Worm (Caenorhabditis elegans) whole organism, L2 larva: Measurements from ENCODE around the gene unc-33.
A peak's percentile ranks its signal among the peaks of the same experiment; 100 is the strongest.

Source experiments
- C34F6.9 ChIP-seq: fragments of 150-350 bp; optimal IDR thresholded peaks from 2 replicates; lab custom pipeline; 2014; ENCODE audit warnings: missing biosample characterization, missing genetic modification characterization
- F13H6.1 ChIP-seq: sonication (generic microtip); optimal IDR thresholded peaks from 2 replicates; lab custom pipeline; 2016; ENCODE audit warnings: missing genetic modification characterization, missing compliant biosample characterization
- R02D3.7 ChIP-seq: fragments of 150-350 bp; optimal IDR thresholded peaks from 2 replicates; lab custom pipeline; 2014; ENCODE audit warnings: missing biosample characterization, missing genetic modification characterization
- ama-1 ChIP-seq: fragments of 150-350 bp; optimal IDR thresholded peaks from 2 replicates; lab custom pipeline; 2018; ENCODE audit warnings: inconsistent platforms
- blmp-1 ChIP-seq: sonication (generic microtip); optimal IDR thresholded peaks from 2 replicates; lab custom pipeline; 2017; ENCODE audit warnings: missing genetic modification characterization, mild to moderate bottlenecking, missing compliant biosample characterization, antibody characterized with exemption, moderate library complexity; ENCODE audit not compliant: insufficient read depth
- ceh-16 ChIP-seq: fragments of 150-350 bp; optimal IDR thresholded peaks from 2 replicates; lab custom pipeline; 2014; ENCODE audit warnings: missing biosample characterization, missing genetic modification characterization
- ceh-82 ChIP-seq: fragments of 150-350 bp; optimal IDR thresholded peaks from 2 replicates; lab custom pipeline; 2014; ENCODE audit warnings: missing biosample characterization, missing genetic modification characterization
- crh-2 ChIP-seq: sonication (generic microtip); optimal IDR thresholded peaks from 2 replicates; lab custom pipeline; 2017; ENCODE audit warnings: missing biosample characterization, missing genetic modification characterization
- dmd-4 ChIP-seq: sonication (generic microtip); optimal IDR thresholded peaks from 2 replicates; lab custom pipeline; 2017; ENCODE audit warnings: missing biosample characterization, missing genetic modification characterization
- egl-27 ChIP-seq: sonication (generic microtip); optimal IDR thresholded peaks from 3 replicates; lab custom pipeline; 2017; ENCODE audit warnings: missing biosample characterization, missing genetic modification reagents, missing genetic modification characterization
- fos-1 ChIP-seq: fragments of 150-350 bp; optimal IDR thresholded peaks from 2 replicates; lab custom pipeline; 2014; ENCODE audit warnings: missing biosample characterization, missing genetic modification characterization
- lin-11 ChIP-seq: fragments of 150-350 bp; sonication (generic microtip); optimal IDR thresholded peaks from 2 replicates; lab custom pipeline; 2014; ENCODE audit warnings: missing biosample characterization, missing genetic modification characterization, inconsistent platforms, mixed read lengths
- lin-13 ChIP-seq: fragments of 150-350 bp; optimal IDR thresholded peaks from 2 replicates; lab custom pipeline; 2014; ENCODE audit warnings: missing biosample characterization, missing genetic modification reagents, missing genetic modification characterization
- lin-39 ChIP-seq: fragments of 150-350 bp; optimal IDR thresholded peaks from 2 replicates; lab custom pipeline; 2014; ENCODE audit warnings: missing biosample characterization, missing genetic modification reagents, missing genetic modification characterization
- lsy-2 ChIP-seq, 2 experiments: fragments of 150-350 bp in 1 of 2; sonication (generic microtip) in 1 of 2; optimal IDR thresholded peaks; 2 replicates each; lab custom pipeline; 2014 to 2017; ENCODE audit warnings: missing biosample characterization in 2 of 2, missing genetic modification characterization in 2 of 2
- mab-5 ChIP-seq: fragments of 150-350 bp; optimal IDR thresholded peaks from 2 replicates; lab custom pipeline; 2014; ENCODE audit warnings: missing biosample characterization, missing genetic modification characterization
- mdl-1 ChIP-seq, 2 experiments: fragments of 150-350 bp in 1 of 2; sonication (generic microtip) in 1 of 2; optimal IDR thresholded peaks; 2 replicates each; lab custom pipeline; 2017; ENCODE audit warnings: missing biosample characterization in 2 of 2, missing genetic modification characterization in 2 of 2
- nhr-10 ChIP-seq: sonication (generic microtip); optimal IDR thresholded peaks from 2 replicates; lab custom pipeline; 2017; ENCODE audit warnings: missing biosample characterization, missing genetic modification characterization
- nhr-11 ChIP-seq: fragments of 150-350 bp; optimal IDR thresholded peaks from 2 replicates; lab custom pipeline; 2014; ENCODE audit warnings: missing biosample characterization, missing genetic modification characterization
- nhr-129 ChIP-seq: fragments of 150-350 bp; optimal IDR thresholded peaks from 2 replicates; lab custom pipeline; 2014; ENCODE audit warnings: missing biosample characterization, missing genetic modification characterization
- nhr-21 ChIP-seq: fragments of 150-350 bp; optimal IDR thresholded peaks from 2 replicates; lab custom pipeline; 2014; ENCODE audit warnings: missing biosample characterization, missing genetic modification characterization
- nhr-23 ChIP-seq: fragments of 150-350 bp; optimal IDR thresholded peaks from 2 replicates; lab custom pipeline; 2014; ENCODE audit warnings: missing biosample characterization, missing genetic modification reagents, missing genetic modification characterization
- nhr-237 ChIP-seq: fragments of 150-350 bp; optimal IDR thresholded peaks from 2 replicates; lab custom pipeline; 2014; ENCODE audit warnings: missing biosample characterization, missing genetic modification characterization
- nhr-25 ChIP-seq: fragments of 150-350 bp; sonication (generic microtip); optimal IDR thresholded peaks from 3 replicates; lab custom pipeline; 2014; ENCODE audit warnings: missing biosample characterization, missing genetic modification characterization
- nhr-6 ChIP-seq: fragments of 150-350 bp; optimal IDR thresholded peaks from 2 replicates; lab custom pipeline; 2014; ENCODE audit warnings: missing biosample characterization, missing genetic modification characterization
- nhr-77 ChIP-seq: fragments of 150-350 bp; optimal IDR thresholded peaks from 2 replicates; lab custom pipeline; 2014; ENCODE audit warnings: missing biosample characterization, missing genetic modification characterization
- peb-1 ChIP-seq: fragments of 150-350 bp; optimal IDR thresholded peaks from 2 replicates; lab custom pipeline; 2014; ENCODE audit warnings: missing biosample characterization, missing genetic modification characterization
- sem-4 ChIP-seq: fragments of 150-350 bp; optimal IDR thresholded peaks from 2 replicates; lab custom pipeline; 2014; ENCODE audit warnings: missing biosample characterization, missing genetic modification reagents, missing genetic modification characterization
- sma-9 ChIP-seq, 2 experiments: fragments of 150-350 bp in 1 of 2; sonication (generic microtip) in 1 of 2; optimal IDR thresholded peaks; 2 replicates each; lab custom pipeline; 2014 to 2016; ENCODE audit warnings: missing genetic modification characterization in 2 of 2, mild to moderate bottlenecking in 1 of 2, missing biosample characterization in 1 of 2, missing compliant biosample characterization in 1 of 2, missing genetic modification reagents in 1 of 2, moderate library complexity in 1 of 2
- snpc-4 ChIP-seq: fragments of 150-350 bp; optimal IDR thresholded peaks from 2 replicates; lab custom pipeline; 2014; ENCODE audit warnings: missing biosample characterization, missing genetic modification characterization
- unc-55 ChIP-seq: fragments of 150-350 bp; sonication (generic microtip); optimal IDR thresholded peaks from 3 replicates; lab custom pipeline; 2014; ENCODE audit warnings: missing biosample characterization, missing genetic modification reagents, missing genetic modification characterization
- unc-62 ChIP-seq: fragments of 150-350 bp; optimal IDR thresholded peaks from 2 replicates; lab custom pipeline; 2014; ENCODE audit warnings: missing biosample characterization, missing genetic modification reagents, missing genetic modification characterization
- zag-1 ChIP-seq: fragments of 150-350 bp; optimal IDR thresholded peaks from 2 replicates; lab custom pipeline; 2014; ENCODE audit warnings: missing biosample characterization, missing genetic modification characterization
- ztf-1 ChIP-seq: fragments of 200-800 bp; sonication (Bioruptor generic); conservative IDR thresholded peaks from 2 replicates; pipeline ENCODE4 v1.3.6; 2022; ENCODE audit warnings: missing genetic modification characterization, missing compliant biosample characterization
- ztf-4 ChIP-seq: fragments of 150-350 bp; optimal IDR thresholded peaks from 2 replicates; lab custom pipeline; 2014; ENCODE audit warnings: missing biosample characterization, missing genetic modification characterization

Gene unc-33

DNA sequence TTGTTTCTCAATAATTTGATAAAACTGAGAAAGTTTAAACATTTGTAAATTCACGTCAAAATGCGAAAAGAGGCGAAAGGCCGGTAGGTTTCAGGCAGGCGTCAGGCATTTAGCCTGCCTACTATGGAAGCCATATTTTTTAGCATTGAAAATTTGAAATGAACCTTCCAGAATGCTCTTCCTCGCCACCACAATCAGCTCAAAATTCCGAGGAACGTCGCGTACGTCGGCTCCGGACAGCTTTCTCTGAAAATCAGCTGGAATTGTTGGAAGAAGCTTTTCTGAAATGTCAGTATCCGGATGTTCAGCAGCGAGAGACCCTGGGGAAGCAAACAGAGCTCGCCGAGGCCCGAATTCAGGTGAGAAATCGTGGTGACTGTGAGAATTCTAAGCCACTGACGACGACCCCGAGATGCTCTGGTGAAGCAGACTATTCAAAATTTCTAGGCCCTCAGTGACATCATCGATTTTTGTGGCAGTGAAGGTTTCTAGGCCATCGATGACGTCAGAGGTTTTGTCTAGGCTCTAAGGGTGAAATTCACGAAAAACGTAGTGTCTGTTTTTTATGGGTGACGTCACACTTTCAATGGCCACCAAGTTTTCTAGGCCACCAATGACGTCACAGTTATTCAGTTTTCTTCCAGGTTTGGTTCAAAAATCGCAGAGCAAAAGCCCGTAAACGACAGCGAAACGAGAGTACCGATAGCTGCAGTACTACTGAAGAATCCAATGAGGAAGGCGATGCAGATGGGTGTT is 14.5 kb upstream of the unc-33 start:
- TF ChIP-seq nhr-25 (tag; lab: Kevin White, UChicago) (no peak), sem-4 (no peak), unc-62 (no peak), nhr-23 (tag; lab: Kevin White, UChicago) (no peak), snpc-4 (no peak), nhr-129 (tag; lab: Kevin White, UChicago) (no peak), ceh-82 (tag; lab: Kevin White, UChicago) (no peak)

DNA sequence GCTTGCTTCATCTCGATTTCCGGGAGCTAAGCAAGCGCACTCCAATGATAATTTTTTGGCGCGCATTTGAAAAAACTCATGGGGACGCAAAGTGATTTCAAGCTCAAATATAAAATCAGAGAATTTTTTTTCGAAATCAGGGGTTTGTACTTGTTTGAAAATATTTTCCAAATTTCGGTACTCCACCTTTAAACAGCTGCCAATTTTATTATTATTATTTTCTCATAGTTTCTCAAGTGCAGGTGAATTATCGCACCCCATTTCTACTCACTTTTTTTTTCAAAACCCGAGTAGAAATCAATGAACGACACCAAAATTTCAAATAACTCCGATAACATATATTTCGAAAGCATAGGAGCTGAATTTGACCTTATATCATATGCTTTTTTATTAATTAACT is 12.5 kb upstream of the unc-33 start, which contains the start of gene srz-83:
srz-83 (plus strand) TSS at position 301 of the 400 bp plus-strand sequence.
- TF ChIP-seq nhr-10 (tag; lab: Kevin White, UChicago) = no peak
- TF ChIP-seq ceh-16 (tag; lab: Kevin White, UChicago) = no peak
- TF ChIP-seq nhr-6 (tag; lab: Kevin White, UChicago) = no peak
- no peak for TF ChIP-seq sma-9 (GFP tag; optimal IDR thresholded peaks at IDR 0.05; lab: Kevin White, UChicago)
- no peak for TF ChIP-seq sma-9 (tag; optimal IDR thresholded peaks at IDR 0.05; lab: Kevin White, UChicago)
- no peak for TF ChIP-seq dmd-4 (tag; lab: Kevin White, UChicago)
- TF ChIP-seq crh-2 (tag; lab: Kevin White, UChicago) = no peak
- TF ChIP-seq egl-27 (tag; lab: Kevin White, UChicago) = no peak
- TF ChIP-seq R02D3.7 = no peak

DNA sequence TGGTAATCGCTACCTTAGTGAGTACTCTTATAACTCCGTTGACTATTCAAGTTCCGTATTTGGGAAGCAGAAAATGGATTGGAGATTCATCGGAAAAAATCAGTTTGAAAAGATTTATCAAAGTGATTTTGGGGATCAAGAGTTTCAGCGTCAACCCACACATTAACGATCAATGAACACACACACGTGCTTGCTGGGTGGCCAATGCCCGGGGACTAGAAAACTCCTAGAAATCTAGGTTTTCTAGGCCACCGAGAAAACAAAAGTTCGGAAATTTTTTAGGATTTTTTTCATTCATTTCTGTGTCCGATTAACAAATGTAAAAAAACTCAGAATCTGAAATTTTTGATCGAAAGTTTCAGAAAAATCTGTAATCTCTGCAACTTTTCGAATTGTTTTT is 10.7 kb upstream of the unc-33 start:
- peak in 1 of 2 experiments; percentile 5 for TF ChIP-seq lsy-2 (tag; optimal IDR thresholded peaks at IDR 0.05; lab: Kevin White, UChicago)
- no peak for TF ChIP-seq F13H6.1

DNA sequence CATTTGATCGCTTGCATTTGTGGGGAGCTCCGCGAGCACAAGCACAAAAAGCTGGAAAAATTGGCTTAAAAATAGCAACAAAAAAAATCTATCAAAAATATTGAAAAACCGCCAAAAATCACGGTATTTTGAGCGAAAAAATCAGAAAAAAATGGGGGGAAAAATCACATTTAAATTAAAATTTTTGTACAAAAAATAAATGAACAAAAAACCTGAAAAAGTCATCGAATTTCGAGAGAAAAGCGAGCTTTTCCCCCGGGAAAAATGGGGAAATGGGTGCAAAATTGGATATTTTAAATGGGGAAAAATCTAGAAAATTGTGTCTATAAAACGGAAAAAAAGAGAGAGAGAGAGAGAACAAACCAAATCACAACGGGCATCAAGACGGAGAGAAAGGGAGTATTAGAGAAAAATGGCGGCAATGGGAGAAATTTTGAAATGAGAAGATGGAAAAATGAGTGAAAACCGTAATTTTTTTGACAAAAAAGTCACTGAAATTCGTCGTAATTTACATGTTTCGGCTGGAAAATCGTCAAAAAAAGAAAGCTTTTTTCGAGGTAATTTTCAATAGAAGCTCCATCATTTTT is 7.1 kb upstream of the unc-33 start, which contains the start of gene ced-10:
ced-10 (minus strand) TSS at position 51 of the 587 bp plus-strand sequence.
- TF ChIP-seq blmp-1 (tag; lab: Kevin White, UChicago) (no peak), lin-39 (tag; lab: Kevin White, UChicago) (no peak), lsy-2 (tag; optimal IDR thresholded peaks at IDR 0.05; lab: Kevin White, UChicago) (no peak), C34F6.9 (no peak), nhr-237 (tag; lab: Kevin White, UChicago) (no peak), mab-5 (no peak), ceh-16 (tag; lab: Kevin White, UChicago) (no peak), lin-11 (tag; lab: Kevin White, UChicago) (no peak), ztf-1 (GFP tag; lab: Robert Waterston, UW) (no peak), F13H6.1 (no peak)

DNA sequence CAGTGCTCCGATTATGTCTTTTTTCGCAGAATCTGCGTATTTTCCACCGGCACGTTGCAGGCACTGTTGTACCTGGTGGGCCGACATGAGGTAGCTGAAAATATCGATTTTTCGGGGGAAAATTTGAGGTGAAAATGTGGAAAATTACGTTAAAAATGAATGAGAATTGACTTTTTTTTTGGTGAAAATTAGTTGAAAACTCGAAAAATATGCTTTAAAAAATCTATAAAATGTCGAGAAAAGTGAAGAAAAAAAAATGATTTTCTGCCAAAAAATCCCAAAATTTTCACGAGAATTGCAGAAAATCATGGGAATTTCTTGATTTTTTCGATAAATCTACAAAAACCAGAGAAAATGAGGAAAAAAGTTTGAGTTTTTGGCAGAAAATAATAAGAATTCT is 2.2 kb upstream of the unc-33 start, which contains the start of gene tsg-101:
tsg-101 (minus strand) TSS at position 101 of the 400 bp plus-strand sequence.
- TF ChIP-seq nhr-11 (tag; lab: Kevin White, UChicago) = no peak
- TF ChIP-seq snpc-4 = no peak
- TF ChIP-seq F13H6.1 = no peak
- no peak for TF ChIP-seq ztf-4 (tag; lab: Kevin White, UChicago)
- no peak for TF ChIP-seq nhr-77
- no peak for TF ChIP-seq ama-1 (lab: Kevin White, UChicago)

DNA sequence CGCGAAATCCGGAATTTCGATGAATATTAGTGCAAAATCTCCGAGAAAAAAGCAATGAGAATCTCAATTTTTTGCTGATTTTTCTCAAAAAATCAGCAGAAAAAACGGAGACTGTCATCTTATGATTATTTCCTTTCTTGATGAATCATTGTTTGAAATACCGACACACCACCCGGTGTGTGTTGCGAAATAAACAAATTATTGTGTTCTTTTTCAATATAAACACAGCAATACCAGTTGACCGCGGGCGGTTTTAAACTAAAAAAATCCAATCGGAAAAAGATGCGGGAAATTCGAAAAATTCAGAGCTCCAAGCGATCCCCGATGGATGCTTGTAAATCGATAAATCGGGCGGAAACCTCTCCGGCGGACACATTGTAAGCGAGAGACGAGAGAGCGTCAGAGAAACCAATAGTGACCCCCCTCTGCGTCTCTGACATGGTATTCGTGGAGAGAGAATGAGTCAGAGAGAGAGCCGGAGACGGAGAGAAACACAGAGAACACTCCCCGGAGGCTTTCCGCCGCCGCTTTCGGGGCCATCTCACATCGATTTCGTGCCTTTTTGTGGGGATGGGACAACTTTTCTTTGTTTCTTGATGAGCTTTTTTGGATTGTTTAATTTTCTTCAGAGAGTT is 1.2 kb upstream of the unc-33 start:
- peak; percentile 72 for TF ChIP-seq nhr-129 (tag; lab: Kevin White, UChicago)
- TF ChIP-seq nhr-11 (tag; lab: Kevin White, UChicago) = no peak
- peak; percentile 86 for TF ChIP-seq F13H6.1
- peak in 1 of 2 experiments; percentile 60 for TF ChIP-seq lsy-2 (tag; optimal IDR thresholded peaks at IDR 0.05; lab: Kevin White, UChicago)
- TF ChIP-seq mdl-1 (tag; optimal IDR thresholded peaks at IDR 0.05; lab: Kevin White, UChicago) = peak in 1 of 2 experiments; percentile 14
- peak; percentile 63 for TF ChIP-seq lin-11 (tag; lab: Kevin White, UChicago)
- peak; percentile 86 for TF ChIP-seq fos-1
- TF ChIP-seq nhr-21 (tag; lab: Kevin White, UChicago) = no peak
- no peak for TF ChIP-seq peb-1 (tag; lab: Kevin White, UChicago)
- peak; percentile 13 for TF ChIP-seq lin-13 (GFP tag; lab: Kevin White, UChicago)
- peak; percentile 69 for TF ChIP-seq crh-2 (tag; lab: Kevin White, UChicago)
- peak; percentile 22 for TF ChIP-seq snpc-4
- peak; percentile 83 for TF ChIP-seq unc-55 (GFP tag; lab: Kevin White, UChicago)
- TF ChIP-seq zag-1 (tag; lab: Kevin White, UChicago) = peak; percentile 45
- no peak for TF ChIP-seq nhr-6 (tag; lab: Kevin White, UChicago)
- TF ChIP-seq ceh-16 (tag; lab: Kevin White, UChicago) = no peak
- no peak for TF ChIP-seq ztf-4 (tag; lab: Kevin White, UChicago)
- TF ChIP-seq sma-9 (GFP tag; optimal IDR thresholded peaks at IDR 0.05; lab: Kevin White, UChicago) = no peak
- no peak for TF ChIP-seq sma-9 (tag; optimal IDR thresholded peaks at IDR 0.05; lab: Kevin White, UChicago)
- peak; percentile 78 for TF ChIP-seq C34F6.9
- TF ChIP-seq, all 48 proteins: peak for 12
